Worm (Caenorhabditis elegans): ENCODE measurements around the gene srh-217.

Gene srh-217

ce11 chrV:20213097-20213496 lies 17.7 kb upstream of the srh-217 start:
- TF ChIP-seq T22C8.4 (GFP tag; IDR thresholded peaks at IDR 0.05): no peak
- TF ChIP-seq klf-2 (GFP tag; conservative IDR thresholded peaks at IDR 0.05): no peak
- no peak for TF ChIP-seq flt-1 (GFP tag; IDR thresholded peaks at IDR 0.05)
- TF ChIP-seq ztf-23 (GFP tag; IDR thresholded peaks at IDR 0.05): no peak
- TF ChIP-seq med-1 (GFP tag; optimal IDR thresholded peaks at IDR 0.05; ENCODE audit: insufficient read depth): no peak
- TF ChIP-seq ref-1 (GFP tag; conservative IDR thresholded peaks at IDR 0.05): no peak
- no peak for TF ChIP-seq tab-1 (GFP tag; IDR thresholded peaks at IDR 0.05)
- no peak for TF ChIP-seq cog-1 (tag; optimal IDR thresholded peaks at IDR 0.05)
- TF ChIP-seq ztf-29 (GFP tag; IDR thresholded peaks at IDR 0.05): no peak

- TF ChIP-seq flt-1 (GFP tag; IDR thresholded peaks at IDR 0.05) (no peak), ref-1 (GFP tag; conservative IDR thresholded peaks at IDR 0.05) (no peak), ztf-29 (GFP tag; IDR thresholded peaks at IDR 0.05) (no peak), ztf-23 (GFP tag; IDR thresholded peaks at IDR 0.05) (no peak), klf-2 (GFP tag; conservative IDR thresholded peaks at IDR 0.05) (no peak), T22C8.4 (GFP tag; IDR thresholded peaks at IDR 0.05) (no peak), tab-1 (GFP tag; IDR thresholded peaks at IDR 0.05) (no peak)
These were observed 17.2 kb upstream of the srh-217 start, which contains the start of gene Y113G7B.12 for ce11 chrV:20212584-20212983. TSS of gene Y113G7B.12 (minus strand) at chrV:20212684.

- no peak for TF ChIP-seq tab-1 (GFP tag; IDR thresholded peaks at IDR 0.05)
- no peak for TF ChIP-seq ref-1 (GFP tag; conservative IDR thresholded peaks at IDR 0.05)
- no peak for TF ChIP-seq klf-2 (GFP tag; conservative IDR thresholded peaks at IDR 0.05)
- no peak for TF ChIP-seq flt-1 (GFP tag; IDR thresholded peaks at IDR 0.05)
- TF ChIP-seq med-1 (GFP tag; optimal IDR thresholded peaks at IDR 0.05; ENCODE audit: insufficient read depth): no peak
- TF ChIP-seq ztf-29 (GFP tag; IDR thresholded peaks at IDR 0.05): no peak
- TF ChIP-seq cog-1 (tag; optimal IDR thresholded peaks at IDR 0.05): no peak
- no peak for TF ChIP-seq T22C8.4 (GFP tag; IDR thresholded peaks at IDR 0.05)
- TF ChIP-seq ztf-23 (GFP tag; IDR thresholded peaks at IDR 0.05): no peak
These were observed 10.7 kb upstream of the srh-217 start, which contains the start of the genes fbxb-59 and srbc-34 for ce11 chrV:20206086-20206485. TSS of gene fbxb-59 (minus strand) at chrV:20206186. TSS of gene srbc-34 (plus strand) at chrV:20206318.

- no peak for TF ChIP-seq cog-1 (tag; optimal IDR thresholded peaks at IDR 0.05)
- no peak for TF ChIP-seq ztf-23 (GFP tag; IDR thresholded peaks at IDR 0.05)
- no peak for TF ChIP-seq ref-1 (GFP tag; conservative IDR thresholded peaks at IDR 0.05)
These were observed 7.7 kb upstream of the srh-217 start, which contains the start of gene fbxa-113 for ce11 chrV:20203085-20203484. TSS of gene fbxa-113 (plus strand) at chrV:20203385.

ce11 chrV:20201316-20201715 lies 6.0 kb upstream of the srh-217 start, which contains the start of gene fbxa-114:
TSS of gene fbxa-114 (plus strand) at chrV:20201616.
- TF ChIP-seq med-1 (GFP tag; optimal IDR thresholded peaks at IDR 0.05; ENCODE audit: insufficient read depth) (no peak), ztf-29 (GFP tag; IDR thresholded peaks at IDR 0.05) (no peak), ref-1 (GFP tag; conservative IDR thresholded peaks at IDR 0.05) (no peak), flt-1 (GFP tag; IDR thresholded peaks at IDR 0.05) (no peak), T22C8.4 (GFP tag; IDR thresholded peaks at IDR 0.05) (no peak), cog-1 (tag; optimal IDR thresholded peaks at IDR 0.05) (no peak), klf-2 (GFP tag; conservative IDR thresholded peaks at IDR 0.05) (no peak), ztf-23 (GFP tag; IDR thresholded peaks at IDR 0.05) (no peak)

ce11 chrV:20199658-20200057 lies 4.3 kb upstream of the srh-217 start:
- TF ChIP-seq flt-1 (GFP tag; IDR thresholded peaks at IDR 0.05): no peak
- TF ChIP-seq cog-1 (tag; optimal IDR thresholded peaks at IDR 0.05): no peak
- no peak for TF ChIP-seq tab-1 (GFP tag; IDR thresholded peaks at IDR 0.05)
- TF ChIP-seq med-1 (GFP tag; optimal IDR thresholded peaks at IDR 0.05; ENCODE audit: insufficient read depth): no peak
- TF ChIP-seq ztf-23 (GFP tag; IDR thresholded peaks at IDR 0.05): no peak
- no peak for TF ChIP-seq T22C8.4 (GFP tag; IDR thresholded peaks at IDR 0.05)
- TF ChIP-seq ref-1 (GFP tag; conservative IDR thresholded peaks at IDR 0.05): no peak
- no peak for TF ChIP-seq ztf-29 (GFP tag; IDR thresholded peaks at IDR 0.05)

- TF ChIP-seq tab-1 (GFP tag; IDR thresholded peaks at IDR 0.05) (no peak), klf-2 (GFP tag; conservative IDR thresholded peaks at IDR 0.05) (no peak), flt-1 (GFP tag; IDR thresholded peaks at IDR 0.05) (no peak), ztf-23 (GFP tag; IDR thresholded peaks at IDR 0.05) (no peak), cog-1 (tag; optimal IDR thresholded peaks at IDR 0.05) (no peak), T22C8.4 (GFP tag; IDR thresholded peaks at IDR 0.05) (no peak), med-1 (GFP tag; optimal IDR thresholded peaks at IDR 0.05; ENCODE audit: insufficient read depth) (no peak), ztf-29 (GFP tag; IDR thresholded peaks at IDR 0.05) (no peak), ref-1 (GFP tag; conservative IDR thresholded peaks at IDR 0.05) (no peak)
These were observed 3.6 kb upstream of the srh-217 start, which contains the start of gene fog-2 for ce11 chrV:20198954-20199353. TSS of gene fog-2 (plus strand) at chrV:20199254.

- no peak for TF ChIP-seq ztf-23 (GFP tag; IDR thresholded peaks at IDR 0.05)
- no peak for TF ChIP-seq cog-1 (tag; optimal IDR thresholded peaks at IDR 0.05)
- TF ChIP-seq med-1 (GFP tag; optimal IDR thresholded peaks at IDR 0.05; ENCODE audit: insufficient read depth): no peak
- TF ChIP-seq tab-1 (GFP tag; IDR thresholded peaks at IDR 0.05): no peak
- no peak for TF ChIP-seq flt-1 (GFP tag; IDR thresholded peaks at IDR 0.05)
- no peak for TF ChIP-seq klf-2 (GFP tag; conservative IDR thresholded peaks at IDR 0.05)
- TF ChIP-seq T22C8.4 (GFP tag; IDR thresholded peaks at IDR 0.05): no peak
- no peak for TF ChIP-seq ref-1 (GFP tag; conservative IDR thresholded peaks at IDR 0.05)
- no peak for TF ChIP-seq ztf-29 (GFP tag; IDR thresholded peaks at IDR 0.05)
These were observed 1.3 kb upstream of the srh-217 start, which contains the start of gene ftr-1 for ce11 chrV:20196671-20197070. TSS of gene ftr-1 (plus strand) at chrV:20196971.

ce11 chrV:20192102-20192880 lies 3.1 kb downstream of the srh-217 start, which contains the start of the genes fbxa-115 and Y113G7B.27:
TSS of gene fbxa-115 (minus strand) at chrV:20192152.
TSS of gene Y113G7B.27 (plus strand) at chrV:20192830.
- TF ChIP-seq ztf-29 (GFP tag; IDR thresholded peaks at IDR 0.05): no peak
- no peak for TF ChIP-seq klf-2 (GFP tag; conservative IDR thresholded peaks at IDR 0.05)
- no peak for TF ChIP-seq cog-1 (tag; optimal IDR thresholded peaks at IDR 0.05)
- no peak for TF ChIP-seq flt-1 (GFP tag; IDR thresholded peaks at IDR 0.05)
- no peak for TF ChIP-seq T22C8.4 (GFP tag; IDR thresholded peaks at IDR 0.05)
- TF ChIP-seq tab-1 (GFP tag; IDR thresholded peaks at IDR 0.05): no peak
- TF ChIP-seq ztf-23 (GFP tag; IDR thresholded peaks at IDR 0.05): no peak
- TF ChIP-seq med-1 (GFP tag; optimal IDR thresholded peaks at IDR 0.05; ENCODE audit: insufficient read depth): no peak
- no peak for TF ChIP-seq ref-1 (GFP tag; conservative IDR thresholded peaks at IDR 0.05)

Data from whole organism, midembryonic.